Worm (Caenorhabditis elegans) whole organism, young adult: Measurements from ENCODE around the gene K07H8.2.
A peak's percentile ranks its signal among the peaks of the same experiment; 100 is the strongest.

Source experiments
- C06A6.2 ChIP-seq: fragments of 200-800 bp; sonication (Bioruptor generic); conservative IDR thresholded peaks from 2 replicates; pipeline ENCODE4 v1.3.6; 2022; ENCODE audit warnings: missing genetic modification characterization, missing compliant biosample characterization
- C17E4.6 ChIP-seq: fragments of 200-800 bp; sonication (Bioruptor generic); IDR thresholded peaks from 2 replicates; pipeline ENCODE4 v1.3.6; 2022; ENCODE audit warnings: missing genetic modification reagents, missing genetic modification characterization, missing compliant biosample characterization
- F33H1.4 ChIP-seq: fragments of 200-800 bp; sonication (Bioruptor generic); IDR thresholded peaks from 2 replicates; pipeline ENCODE4 v1.3.6; 2022; ENCODE audit warnings: missing genetic modification reagents, missing genetic modification characterization, missing compliant biosample characterization
- F37B4.10 ChIP-seq: fragments of 200-800 bp; sonication (Bioruptor generic); IDR thresholded peaks from 2 replicates; pipeline ENCODE4 v1.3.6; 2022; ENCODE audit warnings: missing genetic modification characterization, missing compliant biosample characterization
- F52B5.7 ChIP-seq: sonication (generic microtip); optimal IDR thresholded peaks from 2 replicates; lab custom pipeline; 2016; ENCODE audit warnings: mild to moderate bottlenecking, missing genetic modification characterization, missing compliant biosample characterization
- K11D2.4 ChIP-seq: fragments of 200-800 bp; sonication (Bioruptor generic); IDR thresholded peaks from 2 replicates; pipeline ENCODE4 v1.3.6; 2022; ENCODE audit warnings: missing genetic modification reagents, missing genetic modification characterization, missing compliant biosample characterization
- K12H6.12 ChIP-seq: fragments of 200-800 bp; sonication (Bioruptor generic); optimal IDR thresholded peaks from 2 replicates; lab custom pipeline; 2018; ENCODE audit warnings: mild to moderate bottlenecking, missing genetic modification characterization, missing compliant biosample characterization
- T26A5.8 ChIP-seq: sonication (generic microtip); optimal IDR thresholded peaks from 2 replicates; lab custom pipeline; 2016; ENCODE audit warnings: missing genetic modification characterization, missing compliant biosample characterization
- Y67H2A.10 ChIP-seq: fragments of 200-800 bp; sonication (Bioruptor generic); conservative IDR thresholded peaks from 2 replicates; pipeline ENCODE4 v1.3.6; 2022; ENCODE audit warnings: missing genetic modification reagents, missing genetic modification characterization, missing compliant biosample characterization
- akir-1 ChIP-seq: fragments of 200-800 bp; sonication (Bioruptor generic); optimal IDR thresholded peaks from 2 replicates; lab custom pipeline; 2018; ENCODE audit warnings: mild to moderate bottlenecking, missing genetic modification characterization, moderate library complexity, missing compliant biosample characterization
- ama-1 ChIP-seq, 3 experiments: fragments of 150-350 bp in 1 of 3; sonication (generic microtip) in 2 of 3; optimal IDR thresholded peaks; 2 replicates each; lab custom pipeline; 2014 to 2018; ENCODE audit warnings: missing biosample characterization in 2 of 3, missing genetic modification characterization in 2 of 3, missing genetic modification reagents in 2 of 3
- aptf-2 ChIP-seq: fragments of 200-800 bp; sonication (Bioruptor generic); conservative IDR thresholded peaks from 2 replicates; pipeline ENCODE4 v1.3.6; 2022; ENCODE audit warnings: missing genetic modification reagents, missing genetic modification characterization, missing compliant biosample characterization
- atf-7 ChIP-seq: sonication (generic microtip); optimal IDR thresholded peaks from 2 replicates; lab custom pipeline; 2017; ENCODE audit warnings: mild to moderate bottlenecking, missing genetic modification characterization, missing compliant biosample characterization
- attf-5 ChIP-seq: fragments of 200-800 bp; sonication (Bioruptor generic); optimal IDR thresholded peaks from 2 replicates; lab custom pipeline; 2018; ENCODE audit warnings: mild to moderate bottlenecking, missing genetic modification characterization, missing compliant biosample characterization
- bed-1 ChIP-seq: fragments of 200-800 bp; sonication (Bioruptor generic); IDR thresholded peaks from 2 replicates; pipeline ENCODE4 v1.3.6; 2022; ENCODE audit warnings: missing genetic modification reagents, missing genetic modification characterization, missing compliant biosample characterization
- die-1 ChIP-seq: sonication (generic microtip); optimal IDR thresholded peaks from 2 replicates; lab custom pipeline; 2016; ENCODE audit warnings: missing genotype, mild to moderate bottlenecking, missing genetic modification characterization, missing compliant biosample characterization
- dpl-1 ChIP-seq: fragments of 150-350 bp; optimal IDR thresholded peaks from 2 replicates; lab custom pipeline; 2014; ENCODE audit warnings: missing biosample characterization, missing genetic modification reagents, missing genetic modification characterization
- efl-1 ChIP-seq: fragments of 150-350 bp; optimal IDR thresholded peaks from 2 replicates; lab custom pipeline; 2014; ENCODE audit warnings: missing biosample characterization, missing genetic modification reagents, missing genetic modification characterization
- hlh-26 ChIP-seq: fragments of 200-800 bp; sonication (Bioruptor generic); conservative IDR thresholded peaks from 2 replicates; pipeline ENCODE4 v1.3.6; 2022; ENCODE audit warnings: missing genetic modification reagents, missing genetic modification characterization, missing compliant biosample characterization
- hmg-20 ChIP-seq: fragments of 200-800 bp; sonication (Bioruptor generic); IDR thresholded peaks from 2 replicates; pipeline ENCODE4 v1.3.6; 2022; ENCODE audit warnings: missing genetic modification reagents, missing genetic modification characterization, missing compliant biosample characterization
- hrde-1 ChIP-seq: sonication (generic microtip); optimal IDR thresholded peaks from 2 replicates; lab custom pipeline; 2016; ENCODE audit warnings: missing genetic modification characterization, mild to moderate bottlenecking, missing compliant biosample characterization, moderate library complexity, missing genotype, missing genetic modification reagents, borderline replicate concordance
- hsf-1 ChIP-seq: fragments of 200-800 bp; sonication (Bioruptor generic); IDR thresholded peaks from 2 replicates; pipeline ENCODE4 v1.3.6; 2022; ENCODE audit warnings: missing genetic modification reagents, missing genetic modification characterization, missing compliant biosample characterization
- lag-1 ChIP-seq: fragments of 200-800 bp; sonication (Bioruptor generic); IDR thresholded peaks from 2 replicates; pipeline ENCODE4 v1.3.6; 2022; ENCODE audit warnings: missing genetic modification reagents, missing genetic modification characterization, missing compliant biosample characterization
- lin-35 ChIP-seq, 3 experiments: fragments of 150-350 bp in 2 of 3; sonication (generic microtip) in 1 of 3; optimal IDR thresholded peaks; 2 replicates each; lab custom pipeline; 2014 to 2018; ENCODE audit warnings: missing biosample characterization in 3 of 3, missing genetic modification characterization in 3 of 3, missing genetic modification reagents in 3 of 3
- lin-54 ChIP-seq: fragments of 200-800 bp; sonication (Bioruptor generic); optimal IDR thresholded peaks from 2 replicates; lab custom pipeline; 2018; ENCODE audit warnings: mild to moderate bottlenecking, missing genetic modification characterization, missing compliant biosample characterization
- lir-1 ChIP-seq: fragments of 200-800 bp; sonication (Bioruptor generic); conservative IDR thresholded peaks from 2 replicates; pipeline ENCODE4 v1.3.6; 2022; ENCODE audit warnings: missing genetic modification reagents, missing genetic modification characterization, missing compliant biosample characterization
- madf-6 ChIP-seq: fragments of 200-800 bp; sonication (Bioruptor generic); IDR thresholded peaks from 2 replicates; pipeline ENCODE4 v1.3.6; 2022; ENCODE audit warnings: missing genetic modification reagents, missing genetic modification characterization, missing compliant biosample characterization
- mxl-1 ChIP-seq: sonication (generic microtip); optimal IDR thresholded peaks from 2 replicates; lab custom pipeline; 2016; ENCODE audit warnings: missing genetic modification characterization, missing compliant biosample characterization
- nfya-1 ChIP-seq: sonication (generic microtip); optimal IDR thresholded peaks from 2 replicates; lab custom pipeline; 2017; ENCODE audit warnings: antibody characterized with exemption, missing compliant biosample characterization, missing genetic modification characterization, borderline replicate concordance; ENCODE audit not compliant: insufficient read depth
- nhr-179 ChIP-seq: sonication (generic microtip); optimal IDR thresholded peaks from 2 replicates; lab custom pipeline; 2016; ENCODE audit warnings: mild to moderate bottlenecking, missing genetic modification characterization, missing compliant biosample characterization
- nhr-27 ChIP-seq: fragments of 200-800 bp; sonication (Bioruptor generic); optimal IDR thresholded peaks from 2 replicates; lab custom pipeline; 2018; ENCODE audit warnings: mild to moderate bottlenecking, missing genetic modification characterization, moderate library complexity, missing compliant biosample characterization
- rec-8 ChIP-seq, 2 experiments: sonication (generic microtip); optimal IDR thresholded peaks; 2 replicates each; lab custom pipeline; 2016; ENCODE audit warnings: mild to moderate bottlenecking in 2 of 2, missing genetic modification characterization in 2 of 2, missing genetic modification reagents in 2 of 2, missing genotype in 2 of 2, missing biosample characterization in 1 of 2, missing compliant biosample characterization in 1 of 2, moderate library complexity in 1 of 2
- snpc-1.1 ChIP-seq: sonication (generic microtip); optimal IDR thresholded peaks from 2 replicates; lab custom pipeline; 2017; ENCODE audit warnings: missing genetic modification characterization, mild to moderate bottlenecking, missing compliant biosample characterization, antibody characterized with exemption, moderate library complexity, missing genotype, missing genetic modification reagents; ENCODE audit not compliant: insufficient read depth
- snpc-4 ChIP-seq, 5 experiments: fragments of 150-350 bp in 1 of 5; sonication (generic microtip) in 4 of 5; optimal IDR thresholded peaks; 2 replicates each; lab custom pipeline; 2014 to 2018; ENCODE audit warnings: missing genetic modification characterization in 5 of 5, missing biosample characterization in 3 of 5, antibody characterized with exemption in 2 of 5, mild to moderate bottlenecking in 2 of 5, missing compliant biosample characterization in 2 of 5, missing genotype in 2 of 5, moderate library complexity in 2 of 5, missing genetic modification reagents in 1 of 5
- somi-1 ChIP-seq: fragments of 200-800 bp; sonication (Bioruptor generic); optimal IDR thresholded peaks from 2 replicates; lab custom pipeline; 2018; ENCODE audit warnings: mild to moderate bottlenecking, missing genetic modification characterization, missing compliant biosample characterization
- sptf-2 ChIP-seq: fragments of 200-800 bp; sonication (Bioruptor generic); optimal IDR thresholded peaks from 2 replicates; lab custom pipeline; 2018; ENCODE audit warnings: mild to moderate bottlenecking, missing genetic modification characterization, missing compliant biosample characterization
- tlf-1 ChIP-seq: fragments of 200-800 bp; sonication (Bioruptor generic); optimal IDR thresholded peaks from 2 replicates; lab custom pipeline; 2018; ENCODE audit warnings: mild to moderate bottlenecking, missing genetic modification characterization, missing compliant biosample characterization
- xnd-1 ChIP-seq: sonication (generic microtip); optimal IDR thresholded peaks from 2 replicates; lab custom pipeline; 2016; ENCODE audit warnings: missing genotype, missing genetic modification reagents, missing genetic modification characterization, missing compliant biosample characterization
- zim-3 ChIP-seq: sonication (generic microtip); optimal IDR thresholded peaks from 2 replicates; lab custom pipeline; 2017; ENCODE audit warnings: mild to moderate bottlenecking, missing genetic modification characterization, moderate library complexity, missing compliant biosample characterization
- ztf-18 ChIP-seq: sonication (generic microtip); optimal IDR thresholded peaks from 2 replicates; lab custom pipeline; 2016; ENCODE audit warnings: missing genotype, mild to moderate bottlenecking, missing genetic modification characterization, missing compliant biosample characterization

The K07H8.2 gene

DNA sequence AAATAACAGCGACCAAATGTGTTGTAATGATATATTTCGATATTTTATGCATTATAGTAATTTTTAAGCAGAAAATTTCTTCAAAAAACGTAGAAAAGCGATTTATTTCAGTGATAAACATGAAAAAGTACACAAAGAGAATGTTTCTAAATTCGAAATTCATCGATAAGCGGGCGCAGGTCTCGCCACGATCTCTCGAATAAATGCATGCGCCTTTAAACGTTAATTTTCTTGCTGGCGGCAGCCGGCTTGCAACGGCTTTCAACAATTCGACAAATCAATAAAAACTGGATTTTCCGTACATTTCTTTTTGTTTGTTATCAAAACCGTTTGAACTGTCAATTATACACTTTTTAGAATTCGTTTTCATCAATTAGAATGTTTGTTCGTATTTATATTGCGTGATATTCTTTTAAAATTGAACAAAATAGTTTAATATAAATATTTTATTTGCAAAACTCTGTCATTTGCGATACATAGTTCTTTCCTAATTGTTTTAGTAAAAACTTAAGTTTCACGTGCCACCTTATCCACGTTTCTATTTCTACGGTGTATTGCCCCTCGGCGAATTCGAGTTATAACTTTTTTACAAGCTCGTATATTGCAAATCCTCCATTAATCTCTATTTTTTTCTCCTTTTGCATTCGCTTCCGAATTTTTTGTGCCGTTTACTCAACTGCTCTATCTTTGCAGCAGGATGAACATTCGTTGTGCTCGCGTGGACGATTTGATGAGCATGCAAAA, 1.6 kb upstream of the K07H8.2 start, which contains the start of gene daf-31 (continued):
- no peak for TF ChIP-seq hlh-26 (GFP tag; lab: Robert Waterston, UW)
- TF ChIP-seq die-1 (tag; lab: Kevin White, UChicago) = no peak
- no peak for TF ChIP-seq K12H6.12 (tag; lab: Kevin White, UChicago)
- TF ChIP-seq akir-1 (GFP tag; lab: Kevin White, UChicago) = no peak
- peak; percentile 72 for TF ChIP-seq efl-1 (GFP tag; lab: Kevin White, UChicago)
- TF ChIP-seq ama-1 (optimal IDR thresholded peaks at IDR 0.05; lab: Kevin White, UChicago) = no peak
- TF ChIP-seq ama-1 (GFP tag; optimal IDR thresholded peaks at IDR 0.05; lab: Kevin White, UChicago) = no peak
- TF ChIP-seq snpc-4 (GFP tag; optimal IDR thresholded peaks at IDR 0.05; lab: Kevin White, UChicago) = no peak
- TF ChIP-seq snpc-4 (tag; optimal IDR thresholded peaks at IDR 0.05; lab: Kevin White, UChicago) = peak in 1 of 4 experiments; percentile 54
- no peak for TF ChIP-seq C06A6.2 (GFP tag; lab: Robert Waterston, UW)
- TF ChIP-seq C17E4.6 (GFP tag; lab: Robert Waterston, UW) = no peak
- TF ChIP-seq bed-1 (GFP tag; lab: Robert Waterston, UW) = no peak
- TF ChIP-seq hmg-20 (GFP tag; lab: Robert Waterston, UW) = no peak
- no peak for TF ChIP-seq Y67H2A.10 (GFP tag; lab: Robert Waterston, UW)
- TF ChIP-seq lin-35 (GFP tag; optimal IDR thresholded peaks at IDR 0.05; lab: Kevin White, UChicago) = no peak
- no peak for TF ChIP-seq aptf-2 (GFP tag; lab: Robert Waterston, UW)
- peak; percentile 6; the same call in 1 of the 2 replicates for TF ChIP-seq madf-6 (GFP tag; lab: Robert Waterston, UW)
- TF ChIP-seq F37B4.10 = no peak
- no peak for TF ChIP-seq nfya-1 (tag; lab: Kevin White, UChicago)
- TF ChIP-seq lir-1 (GFP tag; lab: Robert Waterston, UW) = no peak
- peak; percentile 67 for TF ChIP-seq dpl-1

DNA sequence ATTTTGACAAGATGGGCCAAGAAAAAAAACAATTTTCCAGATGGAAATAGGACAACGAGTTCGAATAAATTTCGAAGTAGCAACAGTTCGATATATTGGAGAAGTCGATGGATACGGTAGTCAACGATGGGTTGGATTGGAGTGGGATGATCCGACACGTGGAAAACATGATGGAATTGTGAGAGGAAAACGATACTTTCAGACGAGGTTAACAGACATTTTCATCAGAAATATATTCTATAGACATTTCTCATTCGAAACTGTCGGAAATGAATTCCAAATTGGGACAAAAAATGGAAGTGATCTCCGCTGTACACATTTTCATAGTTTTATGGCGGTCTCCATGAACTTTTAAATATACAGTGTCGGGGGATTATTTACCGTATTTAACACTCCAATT, 3.3 kb downstream of the K07H8.2 start, which contains the start of gene tbce-1:
TSS of gene tbce-1 (plus strand) at position 41 of the 400 bp plus-strand sequence.
- TF ChIP-seq ztf-18 (tag; lab: Kevin White, UChicago) = no peak
- TF ChIP-seq hrde-1 (tag; lab: Kevin White, UChicago) = peak; percentile 19
- peak; percentile 3 for TF ChIP-seq lin-54 (GFP tag; lab: Kevin White, UChicago)

DNA sequence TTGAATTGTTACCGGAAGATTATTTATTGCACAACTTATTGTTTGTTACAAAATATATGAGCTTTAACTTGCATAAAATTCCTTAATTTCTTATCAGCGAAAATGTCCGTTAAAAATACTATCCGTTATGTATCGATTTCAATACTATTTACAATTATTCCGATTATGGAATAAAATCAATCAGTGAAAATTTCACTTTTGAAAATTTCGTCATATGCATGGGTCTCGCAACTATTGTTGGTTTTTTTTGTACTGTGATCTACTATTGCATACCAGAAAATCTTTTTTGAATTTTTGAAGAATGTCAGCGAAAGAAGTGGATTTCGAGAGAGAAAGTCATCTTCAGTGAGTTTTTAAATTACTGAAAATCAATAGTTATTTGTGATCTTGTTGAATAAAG, 5.9 kb downstream of the K07H8.2 start, which contains the start of gene nprl-3:
TSS of gene nprl-3 (plus strand) at position 301 of the 400 bp plus-strand sequence.
- TF ChIP-seq zim-3 (no peak), lag-1 (GFP tag; lab: Robert Waterston, UW) (no peak), F52B5.7 (tag; lab: Kevin White, UChicago) (no peak), atf-7 (tag; lab: Kevin White, UChicago) (no peak), F37B4.10 (no peak), xnd-1 (tag; lab: Kevin White, UChicago) (no peak), K12H6.12 (tag; lab: Kevin White, UChicago) (no peak), tlf-1 (GFP tag; lab: Kevin White, UChicago) (no peak), hsf-1 (no peak)

DNA sequence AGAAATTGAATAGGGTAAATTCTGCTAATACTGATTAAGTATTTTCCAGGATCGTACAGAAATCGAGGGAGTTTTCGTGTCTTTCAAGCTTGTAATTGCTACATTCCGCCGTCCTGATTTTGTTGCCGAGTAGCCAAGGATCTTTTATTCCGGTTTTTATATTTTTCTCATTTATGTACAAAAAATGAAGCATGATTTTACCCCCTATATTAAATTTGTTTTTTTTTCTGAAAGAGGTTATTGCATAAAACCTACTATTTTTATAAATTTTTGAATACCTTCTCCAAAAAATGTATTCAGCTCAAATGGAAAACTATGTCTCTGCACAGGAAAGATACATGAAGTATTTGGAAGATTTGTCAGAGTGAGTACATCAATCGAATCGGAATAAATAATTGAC, 8.3 kb downstream of the K07H8.2 start, which contains the start of gene F35H10.6:
TSS of gene F35H10.6 (plus strand) at position 301 of the 400 bp plus-strand sequence.
- TF ChIP-seq C06A6.2 (GFP tag; lab: Robert Waterston, UW) (no peak), K11D2.4 (no peak), attf-5 (GFP tag; lab: Kevin White, UChicago) (no peak), somi-1 (no peak), madf-6 (GFP tag; lab: Robert Waterston, UW) (no peak), snpc-1.1 (tag; lab: Kevin White, UChicago) (no peak), nhr-27 (tag; lab: Kevin White, UChicago) (no peak), nfya-1 (tag; lab: Kevin White, UChicago) (no peak), nhr-179 (tag; lab: Kevin White, UChicago) (no peak), T26A5.8 (no peak), mxl-1 (tag; lab: Kevin White, UChicago) (no peak), hlh-26 (GFP tag; lab: Robert Waterston, UW) (no peak), F33H1.4 (no peak), rec-8 (tag; optimal IDR thresholded peaks at IDR 0.05; lab: Kevin White, UChicago) (no peak), akir-1 (GFP tag; lab: Kevin White, UChicago) (no peak), sptf-2 (GFP tag; lab: Kevin White, UChicago) (no peak)
